Fruit fly (Drosophila melanogaster): ENCODE data around the gene CG13071.

DNA sequence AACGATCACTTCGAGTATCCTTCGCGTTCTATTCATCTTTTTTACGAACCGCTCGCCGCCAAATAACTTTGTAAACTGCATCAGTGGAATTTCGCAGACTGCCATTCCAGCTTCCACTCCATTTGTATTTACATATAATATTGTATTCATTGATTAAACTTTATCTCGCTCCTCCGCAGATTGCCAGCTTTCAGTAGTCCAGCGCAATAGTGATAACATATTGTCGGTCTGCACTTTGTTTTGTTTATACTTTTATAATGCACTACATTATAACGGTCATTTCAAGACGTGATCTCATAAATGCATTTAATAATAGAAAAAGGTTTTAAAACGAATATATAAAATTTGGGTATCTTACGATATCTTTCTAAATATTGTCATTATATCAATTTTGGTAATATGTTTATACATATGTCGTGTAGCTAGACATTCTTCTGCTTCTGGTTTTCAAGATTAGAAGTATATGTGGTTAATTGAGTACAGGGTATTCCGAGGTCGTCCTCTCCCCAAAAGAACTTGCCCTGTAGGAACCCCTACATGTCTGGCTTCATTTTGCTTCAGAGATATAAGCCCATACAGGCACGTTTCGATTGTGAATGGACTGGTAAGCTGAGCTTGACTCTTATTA lies 5.7 kb downstream of the CG13071 start, which contains the start of gene CG4950:
- TF ChIP-seq CG17806 (tag; optimal IDR thresholded peaks at IDR 0.05) = peak; percentile 57
- TF ChIP-seq D1 (tag; optimal IDR thresholded peaks at IDR 0.05) = no peak
- no peak for TF ChIP-seq rn (GFP tag; IDR thresholded peaks at IDR 0.05)
- no peak for TF ChIP-seq Snoo (tag; optimal IDR thresholded peaks at IDR 0.05)
- TF ChIP-seq CG10348 (GFP tag; IDR thresholded peaks at IDR 0.05) = no peak
- no peak for TF ChIP-seq EcR (GFP tag; optimal IDR thresholded peaks at IDR 0.05)
- TF ChIP-seq CG8159 (tag; optimal IDR thresholded peaks at IDR 0.05) = peak; percentile 75
- TF ChIP-seq CG14655 (GFP tag; optimal IDR thresholded peaks at IDR 0.05) = peak; percentile 65
- TF ChIP-seq Ets98B (GFP tag; IDR thresholded peaks at IDR 0.05) = no peak
- peak; percentile 22 for TF ChIP-seq Pif1A (GFP tag; optimal IDR thresholded peaks at IDR 0.05)
